Fruit fly (Drosophila melanogaster) Kc167 (cell line): ENCODE results near the gene NimB2.

ENCODE experiments used
- Myc ChIP-seq: fragments of >200 bp; optimal IDR thresholded peaks from 2 replicates; lab custom pipeline; 2017; ENCODE audit warnings: missing external identifiers
- Sin3A ChIP-seq: fragments of >200 bp; optimal IDR thresholded peaks from 2 replicates; lab custom pipeline; 2018; ENCODE audit warnings: missing external identifiers
- psq ChIP-seq: fragments of >200 bp; optimal IDR thresholded peaks from 2 replicates; lab custom pipeline; 2017; ENCODE audit warnings: missing external identifiers
- ttk ChIP-seq: sonication (Bioruptor generic); optimal IDR thresholded peaks from 2 replicates; lab custom pipeline; 2017; ENCODE audit warnings: missing external identifiers

dm6 chr2L:13949789-13950188 lies 17.0 kb downstream of the NimB2 start:
- no peak for TF ChIP-seq Myc
- no peak for TF ChIP-seq Sin3A (lab: Kevin White, UChicago)
- no peak for TF ChIP-seq psq
- no peak for TF ChIP-seq ttk (lab: Kevin White, UChicago)
